Worm (Caenorhabditis elegans): ENCODE data around the gene C14E2.3.

The C14E2.3 gene

DNA sequence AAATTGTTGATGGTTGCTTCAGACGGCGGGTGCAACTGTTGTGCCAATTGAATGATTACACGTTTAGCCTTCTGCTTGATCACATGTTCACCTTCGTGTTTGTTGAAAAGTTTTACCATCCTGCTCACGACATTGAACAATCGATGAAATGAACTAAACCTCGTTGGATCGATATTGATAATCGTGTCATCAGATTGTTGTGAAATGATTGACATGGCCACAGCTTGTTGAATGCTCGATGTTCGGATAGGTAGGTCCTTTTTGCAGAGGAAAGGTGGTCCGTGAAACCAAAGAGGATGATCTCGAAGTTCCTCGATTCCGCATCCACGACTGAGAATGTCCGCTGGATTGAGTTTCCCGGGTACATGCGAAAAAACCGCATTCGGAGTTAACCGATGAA is 41.7 kb downstream of the C14E2.3 start:
- TF ChIP-seq unc-62 (GFP tag; optimal IDR thresholded peaks at IDR 0.05 in 1 of 2), result peak in 1 of 2 experiments; percentile 97
- TF ChIP-seq unc-62 (tag; optimal IDR thresholded peaks at IDR 0.05), result no peak
- TF ChIP-seq aha-1 (tag), result peak; percentile 34
- no peak for TF ChIP-seq rbr-2 (tag; optimal IDR thresholded peaks at IDR 0.05)
